Fruit fly (Drosophila melanogaster): ENCODE results near the gene eIF4E1.

DNA sequence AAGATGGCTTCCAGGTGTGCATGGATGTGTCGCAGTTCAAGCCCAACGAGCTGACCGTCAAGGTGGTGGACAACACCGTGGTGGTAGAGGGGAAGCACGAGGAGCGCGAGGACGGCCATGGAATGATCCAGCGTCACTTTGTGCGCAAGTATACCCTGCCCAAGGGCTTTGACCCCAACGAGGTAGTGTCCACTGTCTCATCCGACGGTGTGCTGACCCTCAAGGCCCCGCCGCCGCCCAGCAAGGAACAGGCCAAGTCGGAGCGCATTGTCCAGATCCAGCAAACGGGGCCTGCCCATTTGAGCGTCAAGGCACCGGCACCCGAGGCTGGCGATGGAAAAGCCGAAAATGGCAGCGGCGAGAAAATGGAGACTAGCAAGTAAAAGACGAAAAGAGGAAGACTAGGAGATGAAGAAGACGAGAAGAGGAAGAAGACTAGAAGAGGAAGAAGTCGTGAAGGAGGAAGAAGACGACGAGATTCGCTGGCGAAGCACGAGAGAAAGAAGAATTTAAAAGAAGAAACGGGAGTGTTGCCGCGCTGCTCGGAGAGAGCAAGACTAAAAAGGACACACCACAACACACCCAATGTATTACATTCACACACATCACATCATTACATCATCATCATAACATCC is 17.7 kb downstream of the eIF4E1 start:
- TF ChIP-seq Hr83 (GFP tag; optimal IDR thresholded peaks at IDR 0.05; ENCODE audit: poor library complexity, severe bottlenecking) (no peak), Jra (GFP tag; optimal IDR thresholded peaks at IDR 0.05) (no peak), br (GFP tag; optimal IDR thresholded peaks at IDR 0.05) (no peak), dmrt93B (GFP tag; optimal IDR thresholded peaks at IDR 0.05) (no peak), pan (optimal IDR thresholded peaks at IDR 0.05) (no peak), h (GFP tag; optimal IDR thresholded peaks at IDR 0.05) (no peak), Hr78 (GFP tag; optimal IDR thresholded peaks at IDR 0.05) (no peak)
